Worm (Caenorhabditis elegans): ENCODE results near the gene qui-1.

Gene qui-1

ce11 chrIV:13512112-13512569 lies 49.5 kb upstream of the qui-1 start, which contains the start of gene puf-3 (continued):
- TF ChIP-seq C06A6.2 (GFP tag; conservative IDR thresholded peaks at IDR 0.05) (no peak), zim-3 (tag; optimal IDR thresholded peaks at IDR 0.05) (no peak), lsl-1 (GFP tag; optimal IDR thresholded peaks at IDR 0.05) (peak; percentile 98), akir-1 (GFP tag; optimal IDR thresholded peaks at IDR 0.05) (no peak), xnd-1 (tag; optimal IDR thresholded peaks at IDR 0.05) (peak; percentile 98), snpc-1.1 (tag; optimal IDR thresholded peaks at IDR 0.05; ENCODE audit: insufficient read depth) (peak; percentile 75), bed-1 (GFP tag; IDR thresholded peaks at IDR 0.05) (no peak), F52B5.7 (tag; optimal IDR thresholded peaks at IDR 0.05) (no peak), T26A5.8 (tag; optimal IDR thresholded peaks at IDR 0.05) (no peak), ceh-40 (GFP tag; IDR thresholded peaks at IDR 0.05) (no peak), nhr-80 (tag; optimal IDR thresholded peaks at IDR 0.05) (no peak), egrh-3 (GFP tag; IDR thresholded peaks at IDR 0.05) (no peak), mcd-1 (GFP tag; IDR thresholded peaks at IDR 0.05) (peak; percentile 63), nfya-1 (tag; optimal IDR thresholded peaks at IDR 0.05; ENCODE audit: borderline replicate concordance, insufficient read depth) (no peak), bed-2 (GFP tag; IDR thresholded peaks at IDR 0.05) (no peak), tbx-9 (tag; optimal IDR thresholded peaks at IDR 0.05; ENCODE audit: borderline replicate concordance) (no peak), egl-44 (GFP tag; IDR thresholded peaks at IDR 0.05) (no peak), dpff-1 (tag; optimal IDR thresholded peaks at IDR 0.05) (no peak), snpc-4 (GFP tag; optimal IDR thresholded peaks at IDR 0.05) (peak; percentile 76), snpc-4 (tag; optimal IDR thresholded peaks at IDR 0.05) (peak in 3 of 4 experiments; percentile 55 to 92 (median 82)), mel-28 (tag; optimal IDR thresholded peaks at IDR 0.05; ENCODE audit: borderline replicate concordance) (no peak), ceh-58 (GFP tag; IDR thresholded peaks at IDR 0.05) (no peak), aptf-2 (GFP tag; conservative IDR thresholded peaks at IDR 0.05) (no peak), hmg-1.2 (GFP tag; IDR thresholded peaks at IDR 0.05) (no peak), F10E7.11 (tag; optimal IDR thresholded peaks at IDR 0.05) (no peak), lin-54 (GFP tag; optimal IDR thresholded peaks at IDR 0.05) (peak; percentile 83), pbrm-1 (GFP tag; IDR thresholded peaks at IDR 0.05) (peak; percentile 61), unc-130 (GFP tag; optimal IDR thresholded peaks at IDR 0.05) (peak; percentile 25), Y95B8A.8 (GFP tag; IDR thresholded peaks at IDR 0.05) (peak; percentile 88), sdz-38 (tag; optimal IDR thresholded peaks at IDR 0.05) (no peak), let-526 (GFP tag; IDR thresholded peaks at IDR 0.05) (no peak), ama-1 (optimal IDR thresholded peaks at IDR 0.05) (no peak), ama-1 (GFP tag; optimal IDR thresholded peaks at IDR 0.05) (no peak), lin-26 (GFP tag; IDR thresholded peaks at IDR 0.05) (no peak), attf-6 (GFP tag; IDR thresholded peaks at IDR 0.05) (peak; percentile 95), madf-8 (GFP tag; conservative IDR thresholded peaks at IDR 0.05) (peak; percentile 97), ceh-100 (GFP tag; IDR thresholded peaks at IDR 0.05) (peak; percentile 30; the same call in 1 of the 2 replicates), ccch-3 (GFP tag; optimal IDR thresholded peaks at IDR 0.05) (no peak), madf-10 (tag; optimal IDR thresholded peaks at IDR 0.05) (no peak), ZK185.1 (tag; optimal IDR thresholded peaks at IDR 0.05; ENCODE audit: poor library complexity, severe bottlenecking) (no peak), ceh-27 (GFP tag; optimal IDR thresholded peaks at IDR 0.05) (no peak), tbp1 (GFP tag; optimal IDR thresholded peaks at IDR 0.05) (peak; percentile 70), nfyb-1 (GFP tag; IDR thresholded peaks at IDR 0.05) (no peak), hlh-26 (GFP tag; conservative IDR thresholded peaks at IDR 0.05) (no peak), ets-4 (GFP tag; optimal IDR thresholded peaks at IDR 0.05) (no peak), hmg-20 (GFP tag; IDR thresholded peaks at IDR 0.05) (no peak), ztf-6 (GFP tag; IDR thresholded peaks at IDR 0.05) (no peak), egl-18 (GFP tag; IDR thresholded peaks at IDR 0.05) (no peak), F57A8.1 (GFP tag; optimal IDR thresholded peaks at IDR 0.05) (no peak), efl-1 (GFP tag; optimal IDR thresholded peaks at IDR 0.05) (peak; percentile 97)
